Fruit fly (Drosophila melanogaster) whole organism, adult: ENCODE data around the gene CG10341.

Source experiments
- CG11617 ChIP-seq: fragments of 200-800 bp; sonication (Bioruptor generic); optimal IDR thresholded peaks from 2 replicates; lab custom pipeline; 2017; ENCODE audit warnings: mild to moderate bottlenecking, missing biosample characterization, missing genetic modification reagents, missing genetic modification characterization
- CG12768 ChIP-seq: fragments of 200-800 bp; sonication (Bioruptor generic); optimal IDR thresholded peaks from 2 replicates; lab custom pipeline; 2017; ENCODE audit warnings: missing biosample characterization, missing genetic modification characterization, mild to moderate bottlenecking, moderate library complexity, missing genetic modification reagents
- CG14711 ChIP-seq: fragments of 200-800 bp; sonication (Bioruptor generic); optimal IDR thresholded peaks from 2 replicates; lab custom pipeline; 2018; ENCODE audit warnings: missing biosample characterization, mild to moderate bottlenecking, missing genetic modification characterization, moderate library complexity
- CG1620 ChIP-seq: fragments of 200-800 bp; sonication (Bioruptor generic); optimal IDR thresholded peaks from 2 replicates; lab custom pipeline; 2016; ENCODE audit warnings: missing biosample characterization, missing genetic modification characterization
- CG33017 ChIP-seq: fragments of 200-800 bp; sonication (Bioruptor generic); optimal IDR thresholded peaks from 2 replicates; lab custom pipeline; 2018; ENCODE audit warnings: missing biosample characterization, mild to moderate bottlenecking, missing genetic modification characterization, moderate library complexity
- CG5204 ChIP-seq: fragments of 200-800 bp; sonication (Bioruptor generic); optimal IDR thresholded peaks from 2 replicates; lab custom pipeline; 2016; ENCODE audit warnings: missing biosample characterization, missing genetic modification characterization
- CG7045 ChIP-seq: fragments of 200-800 bp; sonication (Bioruptor generic); optimal IDR thresholded peaks from 2 replicates; lab custom pipeline; 2017; ENCODE audit warnings: missing biosample characterization, mild to moderate bottlenecking, missing genetic modification characterization
- CG7101 ChIP-seq: fragments of 200-800 bp; sonication (Bioruptor generic); optimal IDR thresholded peaks from 2 replicates; lab custom pipeline; 2018; ENCODE audit warnings: missing biosample characterization, mild to moderate bottlenecking, missing genetic modification characterization, moderate library complexity
- Clk ChIP-seq: fragments of 200-800 bp; sonication (Bioruptor generic); optimal IDR thresholded peaks from 2 replicates; lab custom pipeline; 2017; ENCODE audit warnings: missing biosample characterization, missing genetic modification characterization
- Crg-1 ChIP-seq: fragments of 200-800 bp; sonication (Bioruptor generic); optimal IDR thresholded peaks from 2 replicates; lab custom pipeline; 2016; ENCODE audit warnings: missing biosample characterization, missing genetic modification characterization
- Hr96 ChIP-seq: fragments of 200-800 bp; sonication (Bioruptor generic); optimal IDR thresholded peaks from 2 replicates; lab custom pipeline; 2016; ENCODE audit warnings: missing biosample characterization, missing genetic modification characterization
- Mnt ChIP-seq: fragments of 200-800 bp; sonication (Bioruptor generic); optimal IDR thresholded peaks from 2 replicates; lab custom pipeline; 2016; ENCODE audit warnings: missing biosample characterization, mild to moderate bottlenecking, missing genetic modification characterization
- bab1 ChIP-seq: fragments of 200-800 bp; sonication (Bioruptor generic); optimal IDR thresholded peaks from 3 replicates; lab custom pipeline; 2019; ENCODE audit warnings: missing biosample characterization, mild to moderate bottlenecking, missing genetic modification characterization, moderate library complexity
- cic ChIP-seq: fragments of 200-800 bp; sonication (Bioruptor generic); optimal IDR thresholded peaks from 2 replicates; lab custom pipeline; 2017; ENCODE audit warnings: missing biosample characterization, mild to moderate bottlenecking, missing genetic modification characterization, moderate library complexity
- cnc ChIP-seq, 2 experiments: fragments of >200 bp; optimal IDR thresholded peaks; 2 replicates each; lab custom pipeline; 2017
- kay ChIP-seq: fragments of 200-800 bp; sonication (Bioruptor generic); peaks from one replicate; lab custom pipeline; 2016; ENCODE audit warnings: missing biosample characterization, missing genetic modification characterization, borderline replicate concordance
- ovo ChIP-seq: fragments of 200-800 bp; sonication (Bioruptor generic); optimal IDR thresholded peaks from 2 replicates; lab custom pipeline; 2016; ENCODE audit warnings: missing biosample characterization, missing genetic modification characterization
- pad ChIP-seq: fragments of 200-800 bp; sonication (Bioruptor generic); optimal IDR thresholded peaks from 3 replicates; lab custom pipeline; 2017; ENCODE audit warnings: missing biosample characterization, missing genetic modification characterization, mild to moderate bottlenecking, moderate library complexity, missing genetic modification reagents
- tj ChIP-seq: fragments of 200-800 bp; sonication (Bioruptor generic); optimal IDR thresholded peaks from 3 replicates; lab custom pipeline; 2017; ENCODE audit warnings: missing biosample characterization, mild to moderate bottlenecking, missing genetic modification characterization, moderate library complexity
- toe ChIP-seq: fragments of 200-800 bp; sonication (Bioruptor generic); optimal IDR thresholded peaks from 2 replicates; lab custom pipeline; 2016; ENCODE audit warnings: missing biosample characterization, missing genetic modification characterization

Gene CG10341

dm6 chr2L:18724842-18725241, 26.3 kb downstream of the CG10341 start:
- TF ChIP-seq CG11617 (GFP tag; lab: Kevin White, UChicago) (no peak), CG1620 (GFP tag; lab: Kevin White, UChicago) (no peak), Crg-1 (GFP tag; lab: Kevin White, UChicago) (no peak), tj (GFP tag; lab: Kevin White, UChicago) (no peak), Mnt (GFP tag; lab: Kevin White, UChicago) (no peak)

- TF ChIP-seq CG11617 (GFP tag; lab: Kevin White, UChicago) (no peak), pad (GFP tag; lab: Kevin White, UChicago) (no peak), CG1620 (GFP tag; lab: Kevin White, UChicago) (no peak), bab1 (GFP tag; lab: Kevin White, UChicago) (no peak), toe (GFP tag; lab: Kevin White, UChicago) (no peak), tj (GFP tag; lab: Kevin White, UChicago) (no peak), cic (GFP tag; lab: Kevin White, UChicago) (no peak), kay (GFP tag; lab: Kevin White, UChicago) (no peak), cnc (optimal IDR thresholded peaks at IDR 0.05; lab: Kevin White, UChicago) (no peak), ovo (GFP tag; lab: Kevin White, UChicago) (no peak), Crg-1 (GFP tag; lab: Kevin White, UChicago) (no peak)
Measured at dm6 chr2L:18727986-18728385, 29.5 kb downstream of the CG10341 start.

DNA sequence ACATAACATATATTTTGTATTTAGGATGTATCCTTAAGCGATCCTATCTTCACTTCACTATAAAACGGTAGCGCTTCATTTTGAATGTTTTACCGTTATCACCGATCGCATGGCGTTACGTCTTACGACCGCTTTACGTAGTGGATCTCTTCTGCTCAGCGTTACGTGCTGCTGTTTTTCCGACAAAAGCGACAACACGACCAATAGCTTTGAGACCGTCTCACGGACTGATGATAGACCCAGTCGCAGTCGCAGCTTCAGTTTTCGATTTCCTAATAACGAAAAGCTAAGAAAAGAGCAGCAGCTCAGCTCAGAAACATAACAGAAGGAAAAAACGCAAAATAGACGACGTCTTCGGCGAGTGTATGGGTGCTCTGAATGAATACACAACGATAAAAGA, 33.8 kb downstream of the CG10341 start, which contains the start of gene CG10348:
Gene CG10348 (minus strand): TSS at position 234 of the 400 bp plus-strand sequence.
- TF ChIP-seq cnc (optimal IDR thresholded peaks at IDR 0.05; lab: Kevin White, UChicago) (no peak), toe (GFP tag; lab: Kevin White, UChicago) (no peak), kay (GFP tag; lab: Kevin White, UChicago) (no peak), CG11617 (GFP tag; lab: Kevin White, UChicago) (no peak), bab1 (GFP tag; lab: Kevin White, UChicago) (no peak), CG33017 (tag; lab: Kevin White, UChicago) (no peak), CG1620 (GFP tag; lab: Kevin White, UChicago) (no peak), ovo (GFP tag; lab: Kevin White, UChicago) (no peak), CG7045 (GFP tag; lab: Kevin White, UChicago) (no peak), tj (GFP tag; lab: Kevin White, UChicago) (no peak), CG7101 (tag; lab: Kevin White, UChicago) (no peak), CG12768 (GFP tag; lab: Kevin White, UChicago) (no peak), pad (GFP tag; lab: Kevin White, UChicago) (no peak), Hr96 (GFP tag; lab: Kevin White, UChicago) (no peak), Crg-1 (GFP tag; lab: Kevin White, UChicago) (no peak), Clk (GFP tag; lab: Kevin White, UChicago) (no peak)

DNA sequence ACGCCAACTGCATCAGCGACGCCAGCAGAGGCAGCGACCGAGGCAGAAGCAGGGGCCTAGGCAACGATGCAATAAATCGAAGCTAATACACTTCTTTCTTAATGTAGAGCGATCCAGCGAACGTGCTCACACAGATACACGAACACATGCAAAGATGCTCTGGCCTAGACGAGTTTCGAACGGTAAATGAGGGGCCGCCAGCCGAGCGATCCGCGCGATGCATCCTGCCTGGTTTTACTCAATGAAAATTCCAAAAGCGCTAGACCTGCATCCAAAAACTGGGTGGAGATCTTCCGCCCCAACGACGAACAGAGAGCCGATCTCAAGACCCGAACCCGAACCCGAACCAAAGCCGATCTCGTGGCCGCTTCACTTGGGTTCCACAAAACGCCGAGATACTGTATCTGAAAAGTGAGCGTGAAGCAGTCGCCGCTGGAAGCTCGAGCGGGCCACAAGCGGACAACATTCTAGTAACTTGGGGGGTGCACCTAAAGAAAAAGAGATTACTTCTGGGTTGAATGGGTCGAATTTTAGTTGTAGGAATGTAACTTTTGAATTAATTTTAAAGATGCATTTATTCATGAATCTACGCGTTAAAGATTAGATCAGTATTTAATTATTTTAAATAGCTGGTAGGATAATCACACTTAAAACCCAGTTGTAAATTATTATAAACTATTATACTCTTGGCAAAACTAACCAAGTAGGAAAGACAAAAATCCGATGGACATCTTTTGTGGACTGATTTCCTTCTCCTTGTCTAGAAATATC, 34.4 kb downstream of the CG10341 start:
- TF ChIP-seq CG12768 (GFP tag; lab: Kevin White, UChicago) = no peak
- TF ChIP-seq kay (GFP tag; lab: Kevin White, UChicago) = no peak
- no peak for TF ChIP-seq CG5204
- peak; percentile 64 for TF ChIP-seq cic (GFP tag; lab: Kevin White, UChicago)
- no peak for TF ChIP-seq CG7101 (tag; lab: Kevin White, UChicago)
- no peak for TF ChIP-seq CG33017 (tag; lab: Kevin White, UChicago)
- peak; percentile 90 for TF ChIP-seq ovo (GFP tag; lab: Kevin White, UChicago)
- no peak for TF ChIP-seq Hr96 (GFP tag; lab: Kevin White, UChicago)
- no peak for TF ChIP-seq CG1620 (GFP tag; lab: Kevin White, UChicago)
- TF ChIP-seq Clk (GFP tag; lab: Kevin White, UChicago) = no peak
- no peak for TF ChIP-seq CG11617 (GFP tag; lab: Kevin White, UChicago)
- no peak for TF ChIP-seq pad (GFP tag; lab: Kevin White, UChicago)
- no peak for TF ChIP-seq CG14711 (tag; lab: Kevin White, UChicago)
- no peak for TF ChIP-seq Mnt (GFP tag; lab: Kevin White, UChicago)
- no peak for TF ChIP-seq Crg-1 (GFP tag; lab: Kevin White, UChicago)
- no peak for TF ChIP-seq CG7045 (GFP tag; lab: Kevin White, UChicago)

- TF ChIP-seq CG7045 (GFP tag; lab: Kevin White, UChicago) = no peak
- TF ChIP-seq Mnt (GFP tag; lab: Kevin White, UChicago) = no peak
- no peak for TF ChIP-seq cnc (optimal IDR thresholded peaks at IDR 0.05; lab: Kevin White, UChicago)
- no peak for TF ChIP-seq toe (GFP tag; lab: Kevin White, UChicago)
- TF ChIP-seq Hr96 (GFP tag; lab: Kevin White, UChicago) = no peak
- TF ChIP-seq CG11617 (GFP tag; lab: Kevin White, UChicago) = no peak
- no peak for TF ChIP-seq cic (GFP tag; lab: Kevin White, UChicago)
- no peak for TF ChIP-seq CG7101 (tag; lab: Kevin White, UChicago)
- TF ChIP-seq Crg-1 (GFP tag; lab: Kevin White, UChicago) = no peak
- no peak for TF ChIP-seq Clk (GFP tag; lab: Kevin White, UChicago)
- no peak for TF ChIP-seq CG33017 (tag; lab: Kevin White, UChicago)
- TF ChIP-seq CG12768 (GFP tag; lab: Kevin White, UChicago) = no peak
- TF ChIP-seq tj (GFP tag; lab: Kevin White, UChicago) = no peak
Measured at dm6 chr2L:18735553-18736167, 37.1 kb downstream of the CG10341 start.
